Fruit fly (Drosophila melanogaster): ENCODE data around the gene hth.
A peak's percentile ranks its signal among the peaks of the same experiment; 100 is the strongest.

hth gene

DNA sequence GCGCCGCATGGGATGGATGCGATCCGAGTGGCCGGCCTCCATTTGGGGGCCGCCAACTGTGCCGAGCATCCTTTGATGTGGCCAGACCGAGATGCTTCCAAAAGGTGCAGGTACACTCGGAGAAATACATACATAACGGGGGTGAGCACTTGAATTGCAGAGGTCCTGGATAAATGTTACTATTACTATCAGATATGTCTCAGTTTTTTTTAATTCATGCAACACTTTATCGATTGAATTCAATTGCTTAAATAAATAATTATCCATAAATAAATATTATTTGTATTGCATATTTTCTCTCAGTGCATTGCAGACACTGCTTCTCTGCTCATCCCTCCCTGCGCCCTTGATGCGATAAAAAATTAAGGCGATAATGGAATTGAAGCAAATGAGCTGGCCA is 21.7 kb upstream of the hth start (continued):
- TF ChIP-seq CG4820 (GFP tag; optimal IDR thresholded peaks at IDR 0.05) (no peak), CG11504 (tag; optimal IDR thresholded peaks at IDR 0.05) (peak; percentile 13), Oaz (GFP tag; IDR thresholded peaks at IDR 0.05) (no peak), CG4282 (GFP tag; optimal IDR thresholded peaks at IDR 0.05) (no peak), schlank (tag; optimal IDR thresholded peaks at IDR 0.05) (no peak), CG9727 (GFP tag; optimal IDR thresholded peaks at IDR 0.05) (peak; percentile 6), Hmr (GFP tag; optimal IDR thresholded peaks at IDR 0.05) (no peak), lilli (GFP tag; optimal IDR thresholded peaks at IDR 0.05) (no peak), CG14710 (tag; optimal IDR thresholded peaks at IDR 0.05) (peak; percentile 10), CG4424 (GFP tag; optimal IDR thresholded peaks at IDR 0.05) (peak; percentile 44), dysf (GFP tag; IDR thresholded peaks at IDR 0.05) (no peak), Ets65A (GFP tag) (no peak), sens (GFP tag) (peak; percentile 45), fd102C (GFP tag; optimal IDR thresholded peaks at IDR 0.05) (no peak), CG13624 (GFP tag; optimal IDR thresholded peaks at IDR 0.05) (no peak), Sry-δ (GFP tag; optimal IDR thresholded peaks at IDR 0.05) (no peak), eyg (GFP tag; optimal IDR thresholded peaks at IDR 0.05) (no peak), CG10979 (tag; optimal IDR thresholded peaks at IDR 0.05) (peak; percentile 46), ATbp (GFP tag; optimal IDR thresholded peaks at IDR 0.05) (no peak), gt (GFP tag; IDR thresholded peaks at IDR 0.05) (no peak), Gsc (GFP tag; IDR thresholded peaks at IDR 0.05) (no peak), CG13123 (GFP tag; optimal IDR thresholded peaks at IDR 0.05) (no peak), chif (GFP tag; optimal IDR thresholded peaks at IDR 0.05) (no peak), fru (optimal IDR thresholded peaks at IDR 0.05) (no peak), CG10366 (GFP tag; IDR thresholded peaks at IDR 0.05) (no peak), her (GFP tag; optimal IDR thresholded peaks at IDR 0.05) (no peak), row (GFP tag; IDR thresholded peaks at IDR 0.05) (0 out of 3 replicates have a peak, but pooled peaks have one; percentile 20), gce (GFP tag; IDR thresholded peaks at IDR 0.05) (no peak), Meics (GFP tag; optimal IDR thresholded peaks at IDR 0.05) (no peak), CG8765 (GFP tag; IDR thresholded peaks at IDR 0.05) (no peak), tin (GFP tag; optimal IDR thresholded peaks at IDR 0.05) (no peak), nom (GFP tag; optimal IDR thresholded peaks at IDR 0.05) (peak; percentile 23), CG7556 (GFP tag; optimal IDR thresholded peaks at IDR 0.05) (no peak), wek (GFP tag; optimal IDR thresholded peaks at IDR 0.05) (no peak), CG18599 (GFP tag; optimal IDR thresholded peaks at IDR 0.05) (no peak), slbo (GFP tag; IDR thresholded peaks at IDR 0.05) (no peak), Hr51 (GFP tag; optimal IDR thresholded peaks at IDR 0.05) (no peak), tup (GFP tag; optimal IDR thresholded peaks at IDR 0.05) (no peak), pan (optimal IDR thresholded peaks at IDR 0.05) (no peak), pan (GFP tag; optimal IDR thresholded peaks at IDR 0.05 in 1 of 2, IDR thresholded peaks at IDR 0.05 in 1 of 2) (no peak), CG6765 (GFP tag; optimal IDR thresholded peaks at IDR 0.05) (no peak)

DNA sequence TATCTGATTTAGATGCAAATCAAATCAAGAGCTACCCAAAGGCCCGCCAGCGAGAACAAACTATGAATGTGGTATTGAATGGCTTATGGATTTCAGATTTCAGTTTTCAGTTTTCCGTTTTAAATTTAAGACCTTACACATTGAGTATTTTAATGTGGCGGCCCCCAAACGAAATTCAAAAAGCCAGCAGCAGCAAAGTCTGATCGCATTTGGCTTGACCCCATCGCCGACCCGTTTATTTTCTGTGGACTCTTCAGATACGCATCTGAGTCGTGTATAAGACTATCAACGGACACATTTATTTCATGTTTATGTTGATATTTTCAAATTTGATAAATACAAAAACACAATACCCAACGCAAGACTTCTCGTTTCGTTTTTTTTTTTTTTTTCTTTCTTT is 20.2 kb upstream of the hth start:
- peak; percentile 74 for TF ChIP-seq grn (GFP tag; optimal IDR thresholded peaks at IDR 0.05)
- no peak for TF ChIP-seq bcd (GFP tag; optimal IDR thresholded peaks at IDR 0.05)
- TF ChIP-seq oc (tag; optimal IDR thresholded peaks at IDR 0.05) = peak; percentile 57
- peak in 1 of 2 experiments; percentile 64 for TF ChIP-seq Hr78 (GFP tag; optimal IDR thresholded peaks at IDR 0.05)
- no peak for TF ChIP-seq jing (GFP tag; optimal IDR thresholded peaks at IDR 0.05)
- no peak for TF ChIP-seq E2f2 (GFP tag; IDR thresholded peaks at IDR 0.05)
- TF ChIP-seq vvl (GFP tag; IDR thresholded peaks at IDR 0.05) = peak; percentile 25; the same call in 1 of the 2 replicates
- peak; percentile 72; the same call in 1 of the 4 replicates for TF ChIP-seq chinmo (GFP tag; IDR thresholded peaks at IDR 0.05; ENCODE audit: partially characterized antibody)
- peak; percentile 78 for TF ChIP-seq abd-A (tag; optimal IDR thresholded peaks at IDR 0.05)
- no peak for TF ChIP-seq CG17612 (GFP tag; IDR thresholded peaks at IDR 0.05)
- TF ChIP-seq nom (GFP tag; optimal IDR thresholded peaks at IDR 0.05) = no peak
- peak; percentile 84 for TF ChIP-seq kni (GFP tag; optimal IDR thresholded peaks at IDR 0.05)
- no peak for TF ChIP-seq nerfin-2 (GFP tag; IDR thresholded peaks at IDR 0.05; ENCODE audit: partially characterized antibody)
- TF ChIP-seq Med (GFP tag) = no peak
- no peak for TF ChIP-seq tgo (GFP tag; IDR thresholded peaks at IDR 0.05)

Measured in whole organism, embryonic.